Fruit fly (Drosophila melanogaster): ENCODE results near the gene per.

Gene per

dm6 chrX:2647472-2647883 lies 37.9 kb upstream of the per start (continued):
- TF ChIP-seq Sin3A (optimal IDR thresholded peaks at IDR 0.05): no peak
- peak; percentile 55 for TF ChIP-seq E2f1 (GFP tag; IDR thresholded peaks at IDR 0.05)
- TF ChIP-seq dati (GFP tag; IDR thresholded peaks at IDR 0.05): no peak
- TF ChIP-seq pan (optimal IDR thresholded peaks at IDR 0.05): no peak
- peak in 1 of 2 experiments; percentile 49 for TF ChIP-seq pan (GFP tag; optimal IDR thresholded peaks at IDR 0.05 in 1 of 2, IDR thresholded peaks at IDR 0.05 in 1 of 2)
- TF ChIP-seq NC2β (GFP tag; optimal IDR thresholded peaks at IDR 0.05): peak; percentile 24
- TF ChIP-seq Usf (GFP tag; optimal IDR thresholded peaks at IDR 0.05): no peak
- no peak for TF ChIP-seq Awh (GFP tag; IDR thresholded peaks at IDR 0.05)
- TF ChIP-seq CG8281 (tag; optimal IDR thresholded peaks at IDR 0.05): peak; percentile 30
- TF ChIP-seq hkb (optimal IDR thresholded peaks at IDR 0.05): no peak
- TF ChIP-seq hkb (GFP tag; IDR thresholded peaks at IDR 0.05): peak; percentile 75
- TF ChIP-seq danr (GFP tag; IDR thresholded peaks at IDR 0.05): peak; percentile 22; the same call in 1 of the 2 replicates
- TF ChIP-seq CG43689 (GFP tag; IDR thresholded peaks at IDR 0.05): no peak
- TF ChIP-seq CG9876 (GFP tag; optimal IDR thresholded peaks at IDR 0.05): peak; percentile 39
- TF ChIP-seq fd64A (GFP tag; optimal IDR thresholded peaks at IDR 0.05): no peak
- no peak for TF ChIP-seq CG10321 (GFP tag; IDR thresholded peaks at IDR 0.05)
- TF ChIP-seq NK7.1 (GFP tag; optimal IDR thresholded peaks at IDR 0.05): peak; percentile 6
- peak; percentile 33 for TF ChIP-seq vfl (GFP tag; optimal IDR thresholded peaks at IDR 0.05)
- peak; percentile 51 for TF ChIP-seq disco-r (GFP tag; optimal IDR thresholded peaks at IDR 0.05)
- TF ChIP-seq HLH4C (GFP tag; IDR thresholded peaks at IDR 0.05; ENCODE audit: partially characterized antibody): no peak
- peak; percentile 31 for TF ChIP-seq Camta (GFP tag; optimal IDR thresholded peaks at IDR 0.05)
- TF ChIP-seq yki (optimal IDR thresholded peaks at IDR 0.05): no peak
- peak; percentile 45 for TF ChIP-seq CG1647 (GFP tag; optimal IDR thresholded peaks at IDR 0.05)
- TF ChIP-seq Deaf1 (tag; optimal IDR thresholded peaks at IDR 0.05): peak; percentile 26
- no peak for TF ChIP-seq knrl (GFP tag; IDR thresholded peaks at IDR 0.05; ENCODE audit: partially characterized antibody)
- TF ChIP-seq cato (GFP tag; optimal IDR thresholded peaks at IDR 0.05; ENCODE audit: borderline replicate concordance): no peak
- peak; percentile 21; the same call in 1 of the 3 replicates for TF ChIP-seq CG14050 (GFP tag; IDR thresholded peaks at IDR 0.05)
- peak; percentile 88 for TF ChIP-seq nom (GFP tag; optimal IDR thresholded peaks at IDR 0.05)
- TF ChIP-seq CG14965 (GFP tag; optimal IDR thresholded peaks at IDR 0.05; ENCODE audit: borderline replicate concordance): no peak
- no peak for TF ChIP-seq hth (optimal IDR thresholded peaks at IDR 0.05)
- peak; percentile 24 for TF ChIP-seq CG2875 (GFP tag; optimal IDR thresholded peaks at IDR 0.05)
- peak; percentile 80 for TF ChIP-seq CG13424 (tag; optimal IDR thresholded peaks at IDR 0.05)
- TF ChIP-seq org-1 (GFP tag; optimal IDR thresholded peaks at IDR 0.05): peak; percentile 54
- TF ChIP-seq HHEX (GFP tag; optimal IDR thresholded peaks at IDR 0.05): peak; percentile 68
- no peak for TF ChIP-seq ap (GFP tag; IDR thresholded peaks at IDR 0.05)
- TF ChIP-seq Lhr (GFP tag; optimal IDR thresholded peaks at IDR 0.05): peak; percentile 5
- TF ChIP-seq Gsc (GFP tag; IDR thresholded peaks at IDR 0.05): no peak
- peak; percentile 62 for TF ChIP-seq CG4424 (GFP tag; optimal IDR thresholded peaks at IDR 0.05)
- peak; percentile 59 to 70 for TF ChIP-seq dpn (GFP tag; optimal IDR thresholded peaks at IDR 0.05)
- no peak for TF ChIP-seq CG8089 (GFP tag; optimal IDR thresholded peaks at IDR 0.05)
- peak; percentile 53 for TF ChIP-seq CG17568 (GFP tag; optimal IDR thresholded peaks at IDR 0.05)
- TF ChIP-seq mld (GFP tag; IDR thresholded peaks at IDR 0.05; ENCODE audit: partially characterized antibody): no peak
- no peak for TF ChIP-seq Neu2 (GFP tag; optimal IDR thresholded peaks at IDR 0.05; ENCODE audit: borderline replicate concordance)
- TF ChIP-seq fd3F (GFP tag; optimal IDR thresholded peaks at IDR 0.05): peak; percentile 36
- TF ChIP-seq zfh1 (GFP tag; IDR thresholded peaks at IDR 0.05): 0 out of 3 replicates have a peak, but pooled peaks have one; percentile 61
- TF ChIP-seq CG15696 (tag; optimal IDR thresholded peaks at IDR 0.05): peak; percentile 0
- peak; percentile 47 for TF ChIP-seq CG12942 (GFP tag; optimal IDR thresholded peaks at IDR 0.05)
- TF ChIP-seq jigr1 (GFP tag; IDR thresholded peaks at IDR 0.05): peak; percentile 29; the same call in 1 of the 3 replicates
- TF ChIP-seq CG31388 (GFP tag; optimal IDR thresholded peaks at IDR 0.05): no peak
- TF ChIP-seq CG4328 (GFP tag; optimal IDR thresholded peaks at IDR 0.05): peak; percentile 61
- TF ChIP-seq rib (GFP tag; IDR thresholded peaks at IDR 0.05): no peak
- TF ChIP-seq pfk (GFP tag; optimal IDR thresholded peaks at IDR 0.05): no peak
- TF ChIP-seq da (GFP tag; optimal IDR thresholded peaks at IDR 0.05): no peak

Measured in whole organism, embryonic.